Worm (Caenorhabditis elegans): ENCODE measurements around the gene str-229.

- TF ChIP-seq zip-4 (GFP tag; optimal IDR thresholded peaks at IDR 0.05) (no peak), unc-62 (GFP tag; optimal IDR thresholded peaks at IDR 0.05) (no peak), lin-14 (GFP tag; optimal IDR thresholded peaks at IDR 0.05) (no peak), aly-2 (tag; optimal IDR thresholded peaks at IDR 0.05) (no peak), snpc-4 (tag; optimal IDR thresholded peaks at IDR 0.05) (no peak), ets-5 (GFP tag; IDR thresholded peaks at IDR 0.05) (no peak), nhr-11 (tag; optimal IDR thresholded peaks at IDR 0.05) (no peak), C34B4.2 (tag; optimal IDR thresholded peaks at IDR 0.05) (no peak), lin-13 (GFP tag; optimal IDR thresholded peaks at IDR 0.05) (no peak), nhr-28 (tag; optimal IDR thresholded peaks at IDR 0.05) (no peak), unc-98 (GFP tag; IDR thresholded peaks at IDR 0.05) (no peak), lin-35 (GFP tag; optimal IDR thresholded peaks at IDR 0.05) (no peak)
Measured at ce11 chrV:3896018-3896417, 6.3 kb downstream of the str-229 start.
